Worm (Caenorhabditis elegans) whole organism, young adult: Measurements from ENCODE around the gene fut-1.

ENCODE experiments used
- B0035.1 ChIP-seq: sonication (generic microtip); optimal IDR thresholded peaks from 2 replicates; lab custom pipeline; 2016; ENCODE audit warnings: missing genetic modification characterization, mild to moderate bottlenecking, missing compliant biosample characterization, missing genotype, missing genetic modification reagents
- C06A6.2 ChIP-seq: fragments of 200-800 bp; sonication (Bioruptor generic); conservative IDR thresholded peaks from 2 replicates; pipeline ENCODE4 v1.3.6; 2022; ENCODE audit warnings: missing genetic modification characterization, missing compliant biosample characterization
- F10E7.11 ChIP-seq: sonication (generic microtip); optimal IDR thresholded peaks from 2 replicates; lab custom pipeline; 2017; ENCODE audit warnings: mild to moderate bottlenecking, missing genetic modification characterization, moderate library complexity, missing compliant biosample characterization
- F22D6.2 ChIP-seq: sonication (generic microtip); optimal IDR thresholded peaks from 2 replicates; lab custom pipeline; 2016; ENCODE audit warnings: mild to moderate bottlenecking, missing genetic modification characterization, missing compliant biosample characterization
- F23B12.7 ChIP-seq: sonication (generic microtip); optimal IDR thresholded peaks from 2 replicates; lab custom pipeline; 2017; ENCODE audit warnings: missing genetic modification characterization, mild to moderate bottlenecking, missing compliant biosample characterization, antibody characterized with exemption, moderate library complexity; ENCODE audit not compliant: insufficient read depth
- K11D2.4 ChIP-seq: fragments of 200-800 bp; sonication (Bioruptor generic); IDR thresholded peaks from 2 replicates; pipeline ENCODE4 v1.3.6; 2022; ENCODE audit warnings: missing genetic modification reagents, missing genetic modification characterization, missing compliant biosample characterization
- K12H6.12 ChIP-seq: fragments of 200-800 bp; sonication (Bioruptor generic); optimal IDR thresholded peaks from 2 replicates; lab custom pipeline; 2018; ENCODE audit warnings: mild to moderate bottlenecking, missing genetic modification characterization, missing compliant biosample characterization
- Y53F4B.3 ChIP-seq: fragments of 200-800 bp; sonication (Bioruptor generic); IDR thresholded peaks from 2 replicates; pipeline ENCODE4 v1.3.6; 2022; ENCODE audit warnings: missing genetic modification reagents, missing genetic modification characterization, missing compliant biosample characterization
- Y67H2A.10 ChIP-seq: fragments of 200-800 bp; sonication (Bioruptor generic); conservative IDR thresholded peaks from 2 replicates; pipeline ENCODE4 v1.3.6; 2022; ENCODE audit warnings: missing genetic modification reagents, missing genetic modification characterization, missing compliant biosample characterization
- ZK185.1 ChIP-seq: sonication (generic microtip); optimal IDR thresholded peaks from 2 replicates; lab custom pipeline; 2016; ENCODE audit warnings: mild to moderate bottlenecking, missing genetic modification characterization, missing compliant biosample characterization; ENCODE audit not compliant: poor library complexity, severe bottlenecking
- ama-1 ChIP-seq, 3 experiments: fragments of 150-350 bp in 1 of 3; sonication (generic microtip) in 2 of 3; optimal IDR thresholded peaks; 2 replicates each; lab custom pipeline; 2014 to 2018; ENCODE audit warnings: missing biosample characterization in 2 of 3, missing genetic modification characterization in 2 of 3, missing genetic modification reagents in 2 of 3
- attf-5 ChIP-seq: fragments of 200-800 bp; sonication (Bioruptor generic); optimal IDR thresholded peaks from 2 replicates; lab custom pipeline; 2018; ENCODE audit warnings: mild to moderate bottlenecking, missing genetic modification characterization, missing compliant biosample characterization
- ccch-3 ChIP-seq: fragments of 200-800 bp; sonication (Bioruptor generic); optimal IDR thresholded peaks from 2 replicates; lab custom pipeline; 2018; ENCODE audit warnings: mild to moderate bottlenecking, missing genetic modification characterization, missing compliant biosample characterization
- cebp-1 ChIP-seq, 2 experiments: fragments of 200-800 bp in 1 of 2; sonication (Bioruptor generic) in 1 of 2; sonication (generic microtip) in 1 of 2; IDR thresholded peaks in 1 of 2; optimal IDR thresholded peaks in 1 of 2; 2 replicates each; pipeline versions ENCODE4 v1.3.6 to Lab custom; 2017 to 2022; ENCODE audit warnings: missing compliant biosample characterization in 2 of 2, missing genetic modification characterization in 2 of 2, mild to moderate bottlenecking in 1 of 2, missing genetic modification reagents in 1 of 2, moderate library complexity in 1 of 2
- ceh-100 ChIP-seq: fragments of 200-800 bp; sonication (Bioruptor generic); IDR thresholded peaks from 2 replicates; pipeline ENCODE4 v1.3.6; 2022; ENCODE audit warnings: missing genetic modification reagents, missing genetic modification characterization, missing compliant biosample characterization
- dpff-1 ChIP-seq: sonication (generic microtip); optimal IDR thresholded peaks from 2 replicates; lab custom pipeline; 2017; ENCODE audit warnings: mild to moderate bottlenecking, missing genetic modification characterization, missing compliant biosample characterization
- dpl-1 ChIP-seq: fragments of 150-350 bp; optimal IDR thresholded peaks from 2 replicates; lab custom pipeline; 2014; ENCODE audit warnings: missing biosample characterization, missing genetic modification reagents, missing genetic modification characterization
- efl-1 ChIP-seq: fragments of 150-350 bp; optimal IDR thresholded peaks from 2 replicates; lab custom pipeline; 2014; ENCODE audit warnings: missing biosample characterization, missing genetic modification reagents, missing genetic modification characterization
- egrh-3 ChIP-seq: fragments of 200-800 bp; sonication (Bioruptor generic); IDR thresholded peaks from 2 replicates; pipeline ENCODE4 v1.3.6; 2022; ENCODE audit warnings: missing genetic modification reagents, missing genetic modification characterization, missing compliant biosample characterization
- gei-17 ChIP-seq: fragments of 200-800 bp; sonication (Bioruptor generic); optimal IDR thresholded peaks from 2 replicates; lab custom pipeline; 2018; ENCODE audit warnings: mild to moderate bottlenecking, missing genetic modification characterization, missing compliant biosample characterization
- hmg-20 ChIP-seq: fragments of 200-800 bp; sonication (Bioruptor generic); IDR thresholded peaks from 2 replicates; pipeline ENCODE4 v1.3.6; 2022; ENCODE audit warnings: missing genetic modification reagents, missing genetic modification characterization, missing compliant biosample characterization
- let-607 ChIP-seq, 2 experiments: fragments of 200-800 bp in 1 of 2; sonication (Bioruptor generic) in 1 of 2; sonication (generic microtip) in 1 of 2; optimal IDR thresholded peaks; 2 replicates each; lab custom pipeline; 2016 to 2018; ENCODE audit warnings: mild to moderate bottlenecking in 2 of 2, missing compliant biosample characterization in 2 of 2, missing genetic modification characterization in 2 of 2, moderate library complexity in 2 of 2, missing genotype in 1 of 2
- lin-35 ChIP-seq, 3 experiments: fragments of 150-350 bp in 2 of 3; sonication (generic microtip) in 1 of 3; optimal IDR thresholded peaks; 2 replicates each; lab custom pipeline; 2014 to 2018; ENCODE audit warnings: missing biosample characterization in 3 of 3, missing genetic modification characterization in 3 of 3, missing genetic modification reagents in 3 of 3
- lsl-1 ChIP-seq: fragments of 200-800 bp; sonication (Bioruptor generic); optimal IDR thresholded peaks from 2 replicates; lab custom pipeline; 2018; ENCODE audit warnings: mild to moderate bottlenecking, missing genetic modification characterization, moderate library complexity, missing compliant biosample characterization
- lsy-27 ChIP-seq: sonication (generic microtip); optimal IDR thresholded peaks from 2 replicates; lab custom pipeline; 2017; ENCODE audit warnings: missing genetic modification characterization, mild to moderate bottlenecking, missing compliant biosample characterization, antibody characterized with exemption, missing genotype, borderline replicate concordance; ENCODE audit not compliant: insufficient read depth
- madf-3 ChIP-seq: fragments of 200-800 bp; sonication (Bioruptor generic); IDR thresholded peaks from 2 replicates; pipeline ENCODE4 v1.3.6; 2022; ENCODE audit warnings: missing genetic modification reagents, missing genetic modification characterization, missing compliant biosample characterization
- madf-8 ChIP-seq: fragments of 200-800 bp; sonication (Bioruptor generic); conservative IDR thresholded peaks from 2 replicates; pipeline ENCODE4 v1.3.6; 2022; ENCODE audit warnings: missing genetic modification reagents, missing genetic modification characterization, missing compliant biosample characterization
- nhr-179 ChIP-seq: sonication (generic microtip); optimal IDR thresholded peaks from 2 replicates; lab custom pipeline; 2016; ENCODE audit warnings: mild to moderate bottlenecking, missing genetic modification characterization, missing compliant biosample characterization
- nhr-80 ChIP-seq: sonication (generic microtip); optimal IDR thresholded peaks from 2 replicates; lab custom pipeline; 2016; ENCODE audit warnings: missing genetic modification characterization, missing compliant biosample characterization
- sdz-38 ChIP-seq: sonication (generic microtip); optimal IDR thresholded peaks from 2 replicates; lab custom pipeline; 2016; ENCODE audit warnings: missing genotype, missing genetic modification characterization, missing compliant biosample characterization
- snpc-1.1 ChIP-seq: sonication (generic microtip); optimal IDR thresholded peaks from 2 replicates; lab custom pipeline; 2017; ENCODE audit warnings: missing genetic modification characterization, mild to moderate bottlenecking, missing compliant biosample characterization, antibody characterized with exemption, moderate library complexity, missing genotype, missing genetic modification reagents; ENCODE audit not compliant: insufficient read depth
- snpc-3.4 ChIP-seq: sonication (generic microtip); optimal IDR thresholded peaks from 2 replicates; lab custom pipeline; 2017; ENCODE audit warnings: missing genetic modification characterization, mild to moderate bottlenecking, missing compliant biosample characterization, antibody characterized with exemption, moderate library complexity, missing genotype, missing genetic modification reagents
- tlf-1 ChIP-seq: fragments of 200-800 bp; sonication (Bioruptor generic); optimal IDR thresholded peaks from 2 replicates; lab custom pipeline; 2018; ENCODE audit warnings: mild to moderate bottlenecking, missing genetic modification characterization, missing compliant biosample characterization

Gene fut-1

DNA sequence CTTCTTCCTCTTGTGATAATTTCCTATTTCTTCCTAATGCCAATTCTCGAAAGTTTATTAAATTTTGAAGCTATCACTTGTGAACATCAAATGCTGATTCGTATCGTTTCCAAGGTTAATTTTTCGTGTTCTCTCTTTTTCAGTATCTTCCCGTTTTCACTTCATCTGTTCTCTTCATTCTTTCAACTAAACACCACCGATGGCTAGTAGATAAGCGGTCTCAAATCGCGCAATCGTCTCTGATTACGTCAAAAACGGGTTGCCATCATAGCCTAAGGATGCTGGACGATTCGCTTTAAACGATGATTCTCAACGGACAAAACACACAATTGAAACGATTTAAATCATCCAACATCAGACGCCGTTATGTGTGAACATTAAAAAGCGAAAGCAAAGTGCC is 41.8 kb downstream of the fut-1 start:
- TF ChIP-seq nhr-179 (no peak), madf-3 (GFP tag; lab: Robert Waterston, UW) (no peak), gei-17 (GFP tag; lab: Kevin White, UChicago) (no peak), F23B12.7 (tag; lab: Kevin White, UChicago) (no peak), B0035.1 (no peak), egrh-3 (GFP tag; lab: Robert Waterston, UW) (no peak), F10E7.11 (no peak), C06A6.2 (GFP tag; lab: Robert Waterston, UW) (no peak), dpff-1 (tag; lab: Kevin White, UChicago) (no peak), hmg-20 (GFP tag; lab: Robert Waterston, UW) (no peak), ccch-3 (GFP tag; lab: Kevin White, UChicago) (no peak), cebp-1 (GFP tag; IDR thresholded peaks at IDR 0.05; lab: Robert Waterston, UW) (no peak), cebp-1 (tag; optimal IDR thresholded peaks at IDR 0.05; lab: Kevin White, UChicago) (no peak), ceh-100 (no peak), F22D6.2 (tag; lab: Kevin White, UChicago) (no peak), snpc-1.1 (tag; lab: Kevin White, UChicago) (no peak), snpc-3.4 (tag; lab: Kevin White, UChicago) (no peak), K11D2.4 (GFP tag; lab: Robert Waterston, UW) (no peak), ZK185.1 (tag; lab: Kevin White, UChicago) (no peak), dpl-1 (no peak), Y53F4B.3 (GFP tag; lab: Robert Waterston, UW) (no peak)

DNA sequence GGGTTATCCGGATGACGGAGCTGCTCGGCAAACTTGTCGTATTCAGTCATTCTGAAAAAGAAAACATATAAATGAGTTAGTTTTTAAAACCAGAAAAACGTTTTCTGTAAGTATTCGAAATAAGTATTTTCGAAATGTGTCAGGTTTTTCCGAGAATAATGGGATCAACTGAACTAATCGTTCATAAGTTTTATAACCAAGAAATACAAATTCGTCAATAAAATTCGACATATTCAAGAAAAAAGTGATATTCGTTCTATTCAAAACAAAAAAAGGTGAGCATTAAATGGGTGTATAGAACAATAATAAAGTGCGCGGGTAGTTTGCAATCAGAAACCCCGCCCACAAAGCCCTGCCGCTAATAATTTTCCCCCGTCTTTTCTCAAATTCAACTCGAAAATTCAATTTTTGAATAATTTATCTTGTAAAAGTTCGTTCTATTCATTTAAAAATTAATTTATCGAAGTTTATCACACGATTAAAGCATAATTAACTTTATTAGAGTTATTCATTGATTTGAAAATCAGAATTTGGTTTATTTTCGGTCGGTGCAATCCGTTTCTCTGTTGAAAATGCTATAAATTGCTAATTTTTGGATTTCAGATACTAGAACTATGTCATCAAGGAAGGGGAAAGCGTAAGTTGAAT is 43.0 kb downstream of the fut-1 start, which contains the start of the genes cyn-11 and T01B7.5:
cyn-11 (minus strand) TSS at position 51 of the 648 bp plus-strand sequence.
T01B7.5 (plus strand) TSS at position 598 of the 648 bp plus-strand sequence.
- TF ChIP-seq efl-1 (GFP tag; lab: Kevin White, UChicago): peak; percentile 46
- peak; percentile 3 for TF ChIP-seq nhr-80
- peak; percentile 25; the same call in 1 of the 2 replicates for TF ChIP-seq ceh-100
- no peak for TF ChIP-seq dpff-1 (tag; lab: Kevin White, UChicago)
- peak; percentile 29 for TF ChIP-seq attf-5 (GFP tag; lab: Kevin White, UChicago)

DNA sequence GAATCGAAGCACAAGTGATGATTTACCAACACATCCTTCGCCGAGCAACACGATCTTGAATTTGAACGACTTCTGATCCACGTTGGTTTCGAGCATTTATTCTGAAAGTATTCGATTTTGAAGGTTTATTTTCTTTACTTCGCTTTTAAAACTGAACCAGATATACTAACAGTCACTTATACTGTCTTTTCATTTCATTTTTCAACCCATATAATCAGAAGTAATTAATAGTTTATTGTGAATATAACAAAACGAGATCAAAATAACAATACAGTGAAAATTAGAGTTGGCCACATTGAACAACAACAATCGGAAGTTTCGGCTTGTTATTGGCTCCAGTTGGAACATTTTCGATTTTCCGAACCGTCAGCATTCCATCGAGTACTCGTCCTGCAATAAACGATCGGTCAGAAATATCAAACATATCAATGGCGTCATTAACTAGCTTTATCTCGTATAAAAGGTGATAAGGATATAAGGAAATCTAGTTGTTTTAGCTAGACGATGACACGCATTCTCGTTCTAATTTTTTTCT is 44.4 kb downstream of the fut-1 start, which contains the start of the genes rab-21 and T01B7.13:
rab-21 (minus strand) TSS at position 101 of the 535 bp plus-strand sequence.
T01B7.13 (plus strand) TSS at position 485 of the 535 bp plus-strand sequence.
- TF ChIP-seq sdz-38 (no peak), let-607 (tag; optimal IDR thresholded peaks at IDR 0.05; lab: Kevin White, UChicago) (no peak)

DNA sequence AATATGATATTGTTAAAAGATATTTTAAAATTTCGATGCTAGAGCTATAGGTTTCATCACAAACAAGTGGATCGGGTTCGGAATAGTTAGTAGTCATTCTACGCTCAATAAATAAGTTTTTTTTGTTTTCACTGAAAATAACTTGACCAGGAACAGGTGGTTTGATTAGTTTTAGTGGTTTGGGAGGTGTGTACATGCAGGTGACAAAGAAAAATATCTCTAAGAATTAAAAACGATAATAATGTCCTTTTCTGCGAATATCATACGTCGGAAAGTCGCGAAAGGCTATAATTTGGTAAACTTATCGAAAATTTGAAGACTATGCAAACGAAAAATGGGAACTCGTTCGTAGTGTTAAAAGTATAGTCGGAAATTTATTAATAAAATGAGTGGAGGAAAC is 49.1 kb downstream of the fut-1 start, which contains the start of gene srg-15:
srg-15 (minus strand) TSS at position 101 of the 400 bp plus-strand sequence.
- no peak for TF ChIP-seq sdz-38
- TF ChIP-seq madf-8 (GFP tag; lab: Robert Waterston, UW): no peak
- no peak for TF ChIP-seq lin-35 (GFP tag; optimal IDR thresholded peaks at IDR 0.05; lab: Kevin White, UChicago)
- TF ChIP-seq tlf-1 (GFP tag; lab: Kevin White, UChicago): no peak
- no peak for TF ChIP-seq ama-1 (optimal IDR thresholded peaks at IDR 0.05; lab: Kevin White, UChicago)
- TF ChIP-seq ama-1 (GFP tag; optimal IDR thresholded peaks at IDR 0.05; lab: Kevin White, UChicago): no peak
- no peak for TF ChIP-seq lsl-1 (GFP tag; lab: Kevin White, UChicago)
- TF ChIP-seq K12H6.12 (tag; lab: Kevin White, UChicago): no peak
- no peak for TF ChIP-seq Y67H2A.10
- TF ChIP-seq lsy-27 (tag; lab: Kevin White, UChicago): no peak
- no peak for TF ChIP-seq gei-17 (GFP tag; lab: Kevin White, UChicago)
